Worm (Caenorhabditis elegans) whole organism, L2 larva: ENCODE measurements around the gene C30G4.4.

Experiments
- C34F6.9 ChIP-seq: fragments of 150-350 bp; optimal IDR thresholded peaks from 2 replicates; lab custom pipeline; 2014; ENCODE audit warnings: missing biosample characterization, missing genetic modification characterization
- F13H6.1 ChIP-seq: sonication (generic microtip); optimal IDR thresholded peaks from 2 replicates; lab custom pipeline; 2016; ENCODE audit warnings: missing genetic modification characterization, missing compliant biosample characterization
- R02D3.7 ChIP-seq: fragments of 150-350 bp; optimal IDR thresholded peaks from 2 replicates; lab custom pipeline; 2014; ENCODE audit warnings: missing biosample characterization, missing genetic modification characterization
- Y55F3AM.14 ChIP-seq: fragments of 200-800 bp; sonication (Bioruptor generic); optimal IDR thresholded peaks from 2 replicates; lab custom pipeline; 2018; ENCODE audit warnings: mild to moderate bottlenecking, missing genetic modification characterization, missing compliant biosample characterization
- alr-1 ChIP-seq: fragments of 150-350 bp; optimal IDR thresholded peaks from 2 replicates; lab custom pipeline; 2014; ENCODE audit warnings: missing biosample characterization, missing genetic modification characterization
- aly-2 ChIP-seq: fragments of 150-350 bp; optimal IDR thresholded peaks from 2 replicates; lab custom pipeline; 2014; ENCODE audit warnings: missing biosample characterization, missing genetic modification characterization
- blmp-1 ChIP-seq: sonication (generic microtip); optimal IDR thresholded peaks from 2 replicates; lab custom pipeline; 2017; ENCODE audit warnings: missing genetic modification characterization, mild to moderate bottlenecking, missing compliant biosample characterization, antibody characterized with exemption, moderate library complexity; ENCODE audit not compliant: insufficient read depth
- dmd-4 ChIP-seq: sonication (generic microtip); optimal IDR thresholded peaks from 2 replicates; lab custom pipeline; 2017; ENCODE audit warnings: missing biosample characterization, missing genetic modification characterization
- egl-27 ChIP-seq: sonication (generic microtip); optimal IDR thresholded peaks from 3 replicates; lab custom pipeline; 2017; ENCODE audit warnings: missing biosample characterization, missing genetic modification reagents, missing genetic modification characterization
- elt-3 ChIP-seq: sonication (generic microtip); optimal IDR thresholded peaks from 2 replicates; lab custom pipeline; 2017; ENCODE audit warnings: missing biosample characterization, missing genetic modification characterization
- fos-1 ChIP-seq: fragments of 150-350 bp; optimal IDR thresholded peaks from 2 replicates; lab custom pipeline; 2014; ENCODE audit warnings: missing biosample characterization, missing genetic modification characterization
- gmeb-1 ChIP-seq: fragments of 150-350 bp; optimal IDR thresholded peaks from 2 replicates; lab custom pipeline; 2014; ENCODE audit warnings: missing biosample characterization, missing genetic modification characterization
- lin-39 ChIP-seq: fragments of 150-350 bp; optimal IDR thresholded peaks from 2 replicates; lab custom pipeline; 2014; ENCODE audit warnings: missing biosample characterization, missing genetic modification reagents, missing genetic modification characterization
- lsy-2 ChIP-seq, 2 experiments: fragments of 150-350 bp in 1 of 2; sonication (generic microtip) in 1 of 2; optimal IDR thresholded peaks; 2 replicates each; lab custom pipeline; 2014 to 2017; ENCODE audit warnings: missing biosample characterization in 2 of 2, missing genetic modification characterization in 2 of 2
- mbf-1 ChIP-seq: sonication (generic microtip); optimal IDR thresholded peaks from 2 replicates; lab custom pipeline; 2017; ENCODE audit warnings: missing biosample characterization, missing genetic modification characterization
- mdl-1 ChIP-seq, 2 experiments: fragments of 150-350 bp in 1 of 2; sonication (generic microtip) in 1 of 2; optimal IDR thresholded peaks; 2 replicates each; lab custom pipeline; 2017; ENCODE audit warnings: missing biosample characterization in 2 of 2, missing genetic modification characterization in 2 of 2
- nhr-12 ChIP-seq: fragments of 150-350 bp; optimal IDR thresholded peaks from 2 replicates; lab custom pipeline; 2014; ENCODE audit warnings: missing biosample characterization, missing genetic modification characterization
- nhr-129 ChIP-seq: fragments of 150-350 bp; optimal IDR thresholded peaks from 2 replicates; lab custom pipeline; 2014; ENCODE audit warnings: missing biosample characterization, missing genetic modification characterization
- nhr-21 ChIP-seq: fragments of 150-350 bp; optimal IDR thresholded peaks from 2 replicates; lab custom pipeline; 2014; ENCODE audit warnings: missing biosample characterization, missing genetic modification characterization
- nhr-23 ChIP-seq: fragments of 150-350 bp; optimal IDR thresholded peaks from 2 replicates; lab custom pipeline; 2014; ENCODE audit warnings: missing biosample characterization, missing genetic modification reagents, missing genetic modification characterization
- nhr-6 ChIP-seq: fragments of 150-350 bp; optimal IDR thresholded peaks from 2 replicates; lab custom pipeline; 2014; ENCODE audit warnings: missing biosample characterization, missing genetic modification characterization
- nhr-77 ChIP-seq: fragments of 150-350 bp; optimal IDR thresholded peaks from 2 replicates; lab custom pipeline; 2014; ENCODE audit warnings: missing biosample characterization, missing genetic modification characterization
- sem-4 ChIP-seq: fragments of 150-350 bp; optimal IDR thresholded peaks from 2 replicates; lab custom pipeline; 2014; ENCODE audit warnings: missing biosample characterization, missing genetic modification reagents, missing genetic modification characterization
- skn-1 ChIP-seq: sonication (generic microtip); optimal IDR thresholded peaks from 2 replicates; lab custom pipeline; 2017; ENCODE audit warnings: missing biosample characterization, missing genetic modification characterization
- sma-9 ChIP-seq, 2 experiments: fragments of 150-350 bp in 1 of 2; sonication (generic microtip) in 1 of 2; optimal IDR thresholded peaks; 2 replicates each; lab custom pipeline; 2014 to 2016; ENCODE audit warnings: missing genetic modification characterization in 2 of 2, mild to moderate bottlenecking in 1 of 2, missing biosample characterization in 1 of 2, missing compliant biosample characterization in 1 of 2, missing genetic modification reagents in 1 of 2, moderate library complexity in 1 of 2
- snpc-4 ChIP-seq: fragments of 150-350 bp; optimal IDR thresholded peaks from 2 replicates; lab custom pipeline; 2014; ENCODE audit warnings: missing biosample characterization, missing genetic modification characterization
- unc-39 ChIP-seq: fragments of 150-350 bp; optimal IDR thresholded peaks from 2 replicates; lab custom pipeline; 2014; ENCODE audit warnings: missing biosample characterization, missing genetic modification characterization
- unc-55 ChIP-seq: fragments of 150-350 bp; sonication (generic microtip); optimal IDR thresholded peaks from 3 replicates; lab custom pipeline; 2014; ENCODE audit warnings: missing biosample characterization, missing genetic modification reagents, missing genetic modification characterization
- unc-62 ChIP-seq: fragments of 150-350 bp; optimal IDR thresholded peaks from 2 replicates; lab custom pipeline; 2014; ENCODE audit warnings: missing biosample characterization, missing genetic modification reagents, missing genetic modification characterization
- zag-1 ChIP-seq: fragments of 150-350 bp; optimal IDR thresholded peaks from 2 replicates; lab custom pipeline; 2014; ENCODE audit warnings: missing biosample characterization, missing genetic modification characterization
- ztf-1 ChIP-seq: fragments of 200-800 bp; sonication (Bioruptor generic); conservative IDR thresholded peaks from 2 replicates; pipeline ENCODE4 v1.3.6; 2022; ENCODE audit warnings: missing genetic modification characterization, missing compliant biosample characterization
- ztf-11 ChIP-seq: sonication (generic microtip); optimal IDR thresholded peaks from 2 replicates; lab custom pipeline; 2017; ENCODE audit warnings: missing biosample characterization, missing genetic modification characterization

The C30G4.4 gene

DNA sequence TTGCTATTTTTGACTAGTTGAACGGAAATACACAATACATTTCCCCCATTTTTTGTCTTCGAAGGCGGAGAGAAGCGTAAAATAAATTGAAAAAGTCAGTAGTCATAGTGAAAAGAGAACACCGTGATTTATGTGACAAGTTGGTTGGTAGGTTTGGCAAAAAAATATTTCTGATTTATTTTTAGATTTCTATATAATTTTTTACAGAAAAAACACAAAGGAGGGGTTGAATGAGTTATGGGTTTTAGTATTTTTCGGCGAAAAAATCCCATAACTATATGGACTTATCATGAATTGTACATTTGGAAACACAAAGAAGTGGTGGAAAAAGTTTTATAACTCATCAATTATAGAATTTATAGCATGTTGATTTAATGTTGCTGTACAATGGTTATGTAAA is 26.5 kb downstream of the C30G4.4 start, which contains the start of gene C30G4.2:
Gene C30G4.2 (minus strand): TSS at position 101 of the 400 bp plus-strand sequence.
- TF ChIP-seq unc-39, result no peak
- TF ChIP-seq nhr-12 (tag; lab: Kevin White, UChicago), result no peak
- TF ChIP-seq dmd-4 (tag; lab: Kevin White, UChicago), result no peak
- no peak for TF ChIP-seq nhr-21 (tag; lab: Kevin White, UChicago)
- no peak for TF ChIP-seq mdl-1 (tag; optimal IDR thresholded peaks at IDR 0.05; lab: Kevin White, UChicago)
- no peak for TF ChIP-seq ztf-11 (tag; lab: Kevin White, UChicago)
- no peak for TF ChIP-seq C34F6.9 (tag; lab: Kevin White, UChicago)

DNA sequence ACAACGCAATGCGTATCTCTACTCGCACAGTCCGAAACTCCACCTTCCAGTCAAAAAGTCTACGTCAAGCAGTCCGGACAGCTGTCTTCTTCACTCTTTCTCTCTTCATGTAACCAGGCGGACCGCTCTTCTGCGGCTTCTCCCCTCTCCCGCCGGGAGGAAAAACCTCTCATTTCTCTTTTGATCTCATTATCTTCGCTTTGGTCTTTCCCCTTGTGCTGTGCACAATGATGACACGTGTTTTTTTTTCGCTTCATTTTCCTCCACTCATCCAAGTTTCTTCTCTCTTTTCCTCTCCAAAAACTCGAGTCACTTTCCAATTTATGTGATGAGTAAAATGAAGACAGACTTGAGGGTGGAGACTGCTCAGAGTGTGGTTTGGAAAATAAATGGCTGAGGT is 29.0 kb downstream of the C30G4.4 start, which contains the start of gene F35B3.7:
Gene F35B3.7 (minus strand): TSS at position 133 of the 400 bp plus-strand sequence.
- TF ChIP-seq R02D3.7 (tag; lab: Kevin White, UChicago) (no peak), F13H6.1 (tag; lab: Kevin White, UChicago) (peak; percentile 61), aly-2 (tag; lab: Kevin White, UChicago) (no peak), nhr-12 (tag; lab: Kevin White, UChicago) (no peak), unc-55 (GFP tag; lab: Kevin White, UChicago) (no peak), sma-9 (GFP tag; optimal IDR thresholded peaks at IDR 0.05; lab: Kevin White, UChicago) (peak; percentile 42), sma-9 (tag; optimal IDR thresholded peaks at IDR 0.05; lab: Kevin White, UChicago) (no peak), nhr-23 (no peak), nhr-129 (tag; lab: Kevin White, UChicago) (peak; percentile 72), Y55F3AM.14 (GFP tag; lab: Kevin White, UChicago) (no peak), sem-4 (tag; lab: Kevin White, UChicago) (no peak), C34F6.9 (tag; lab: Kevin White, UChicago) (peak; percentile 5), fos-1 (tag; lab: Kevin White, UChicago) (no peak)

DNA sequence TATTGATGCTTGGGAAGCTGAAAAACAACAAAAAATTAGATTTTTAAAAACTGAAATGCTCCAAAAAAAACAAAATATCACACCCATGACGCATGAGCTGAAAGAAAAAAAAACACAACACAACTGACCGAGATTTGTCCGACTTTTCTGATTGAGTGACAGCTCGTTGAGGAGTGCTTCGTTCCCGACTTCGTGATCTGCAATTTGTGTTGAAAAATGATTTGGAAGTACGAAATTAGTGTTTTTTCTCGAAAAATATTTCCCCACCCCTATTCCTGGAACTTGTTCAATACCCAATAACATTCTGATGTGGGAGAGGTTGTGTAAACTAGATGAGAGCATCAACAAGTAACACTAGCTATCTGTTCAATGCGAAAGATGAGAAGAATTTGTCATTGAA is 30.4 kb downstream of the C30G4.4 start:
- TF ChIP-seq mbf-1 (tag; lab: Kevin White, UChicago), result no peak
- no peak for TF ChIP-seq elt-3 (tag; lab: Kevin White, UChicago)
- no peak for TF ChIP-seq nhr-77 (tag; lab: Kevin White, UChicago)
- no peak for TF ChIP-seq R02D3.7 (tag; lab: Kevin White, UChicago)
- TF ChIP-seq ztf-1 (GFP tag; lab: Robert Waterston, UW), result no peak
- TF ChIP-seq snpc-4 (tag; lab: Kevin White, UChicago), result no peak
- TF ChIP-seq unc-62 (GFP tag; lab: Kevin White, UChicago), result no peak
- TF ChIP-seq C34F6.9 (tag; lab: Kevin White, UChicago), result no peak

DNA sequence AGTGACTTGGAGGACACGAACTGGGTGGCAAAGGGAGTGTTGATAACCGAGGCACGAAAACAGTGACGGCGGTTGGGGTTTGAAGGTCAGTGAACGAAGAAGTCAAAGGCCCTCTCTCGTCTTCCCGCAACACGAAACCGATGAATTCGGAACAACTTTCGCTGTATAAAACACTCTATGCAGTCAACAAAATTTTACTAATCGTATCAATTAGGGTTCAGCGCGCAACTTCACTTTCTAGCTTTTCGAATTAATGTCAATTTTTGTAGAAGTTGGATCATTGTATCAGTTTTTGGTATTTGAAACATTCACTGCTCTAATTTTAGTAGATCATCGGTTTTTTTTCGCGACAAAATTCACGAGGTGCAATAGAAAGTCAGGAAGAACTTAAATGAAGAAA is 33.4 kb downstream of the C30G4.4 start:
- no peak for TF ChIP-seq nhr-129 (tag; lab: Kevin White, UChicago)
- TF ChIP-seq nhr-6 (tag; lab: Kevin White, UChicago), result no peak
- no peak for TF ChIP-seq alr-1 (tag; lab: Kevin White, UChicago)
- no peak for TF ChIP-seq skn-1
- TF ChIP-seq zag-1 (tag; lab: Kevin White, UChicago), result no peak
- no peak for TF ChIP-seq dmd-4 (tag; lab: Kevin White, UChicago)
- no peak for TF ChIP-seq F13H6.1 (tag; lab: Kevin White, UChicago)
- TF ChIP-seq lin-39 (tag; lab: Kevin White, UChicago), result no peak
- TF ChIP-seq mbf-1 (tag; lab: Kevin White, UChicago), result no peak
- no peak for TF ChIP-seq nhr-12 (tag; lab: Kevin White, UChicago)
- TF ChIP-seq gmeb-1, result no peak
- TF ChIP-seq blmp-1 (tag; lab: Kevin White, UChicago), result no peak
- TF ChIP-seq egl-27, result no peak
- TF ChIP-seq nhr-23, result no peak
- TF ChIP-seq ztf-1 (GFP tag; lab: Robert Waterston, UW), result no peak

DNA sequence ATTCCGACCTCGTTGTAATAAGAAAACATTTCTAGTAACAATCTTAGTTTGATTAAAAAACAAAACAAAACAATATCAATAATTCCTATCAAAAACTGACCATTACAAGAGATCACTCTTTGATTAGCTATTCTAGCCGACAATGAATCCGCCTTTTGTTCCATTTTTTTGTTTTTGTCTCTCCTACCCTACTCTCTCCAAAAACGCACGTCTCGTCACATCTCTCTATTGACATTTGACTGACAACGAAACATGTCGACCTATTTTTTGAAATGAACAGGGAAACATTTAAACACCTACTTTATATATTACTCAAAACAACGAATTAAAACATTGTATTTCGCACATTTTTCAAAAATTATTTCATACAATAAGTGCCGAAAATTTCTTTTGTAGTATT is 37.2 kb downstream of the C30G4.4 start:
- TF ChIP-seq lsy-2 (tag; optimal IDR thresholded peaks at IDR 0.05; lab: Kevin White, UChicago) (peak in 1 of 2 experiments; percentile 14), fos-1 (tag; lab: Kevin White, UChicago) (no peak)
- TF ChIP-seq, all 48 proteins: peak for 1
